Fruit fly (Drosophila melanogaster) whole organism, embryonic: ENCODE data around the gene CG32333.
A peak's percentile ranks its signal among the peaks of the same experiment; 100 is the strongest.

Experiments
- Atf3 ChIP-seq: fragments of 200-800 bp; sonication (Bioruptor generic); optimal IDR thresholded peaks from 3 replicates; lab custom pipeline; 2016; ENCODE audit warnings: missing biosample characterization, missing genetic modification characterization
- CG11560 ChIP-seq: fragments of 200-800 bp; sonication (Bioruptor generic); IDR thresholded peaks from 3 replicates; pipeline ENCODE4 v1.3.6; 2022; ENCODE audit warnings: missing biosample characterization, missing genetic modification characterization
- CG14860 ChIP-seq: fragments of 200-800 bp; sonication (Bioruptor generic); IDR thresholded peaks from 3 replicates; pipeline ENCODE4 v1.3.6; 2022; ENCODE audit warnings: missing biosample characterization, missing genetic modification characterization; ENCODE audit not compliant: partially characterized antibody
- CG15479 ChIP-seq: fragments of 200-800 bp; sonication (Bioruptor generic); optimal IDR thresholded peaks from 3 replicates; lab custom pipeline; 2019; ENCODE audit warnings: missing biosample characterization, mild to moderate bottlenecking, missing genetic modification characterization, moderate library complexity
- CG18476 ChIP-seq: fragments of 200-800 bp; sonication (Bioruptor generic); optimal IDR thresholded peaks from 2 replicates; lab custom pipeline; 2016; ENCODE audit warnings: missing biosample characterization, mild to moderate bottlenecking, missing genetic modification characterization
- CG2678 ChIP-seq: fragments of 200-800 bp; sonication (Bioruptor generic); optimal IDR thresholded peaks from 3 replicates; lab custom pipeline; 2019; ENCODE audit warnings: missing biosample characterization, mild to moderate bottlenecking, missing genetic modification characterization, moderate library complexity
- CG2712 ChIP-seq: fragments of 200-800 bp; optimal IDR thresholded peaks from 3 replicates; lab custom pipeline; 2019; ENCODE audit warnings: missing biosample characterization, mild to moderate bottlenecking, missing genetic modification characterization, moderate library complexity
- CG30020 ChIP-seq: fragments of 200-800 bp; optimal IDR thresholded peaks from 2 replicates; lab custom pipeline; 2019; ENCODE audit warnings: missing biosample characterization, mild to moderate bottlenecking, missing genetic modification characterization, moderate library complexity
- CG31388 ChIP-seq: fragments of 200-800 bp; sonication (Bioruptor generic); optimal IDR thresholded peaks from 2 replicates; lab custom pipeline; 2016; ENCODE audit warnings: missing biosample characterization, missing genetic modification characterization
- CG6272 ChIP-seq: fragments of 200-800 bp; sonication (Bioruptor generic); IDR thresholded peaks from 2 replicates; pipeline ENCODE4 v1.3.6; 2022; ENCODE audit warnings: missing biosample characterization, missing genetic modification characterization
- CG6683 ChIP-seq: fragments of 200-800 bp; sonication (Bioruptor generic); optimal IDR thresholded peaks from 2 replicates; lab custom pipeline; 2017; ENCODE audit warnings: missing biosample characterization, mild to moderate bottlenecking, missing genetic modification characterization, missing genetic modification reagents
- CG6765 ChIP-seq: fragments of 200-800 bp; sonication (Bioruptor generic); optimal IDR thresholded peaks from 3 replicates; lab custom pipeline; 2017; ENCODE audit warnings: missing biosample characterization, mild to moderate bottlenecking, missing genetic modification characterization
- CG7372 ChIP-seq: fragments of 200-800 bp; sonication (Bioruptor generic); IDR thresholded peaks from 2 replicates; pipeline ENCODE4 v1.3.6; 2022; ENCODE audit warnings: missing biosample characterization, missing genetic modification characterization
- CG7745 ChIP-seq: fragments of 200-800 bp; sonication (Bioruptor generic); optimal IDR thresholded peaks from 2 replicates; lab custom pipeline; 2018; ENCODE audit warnings: missing biosample characterization, mild to moderate bottlenecking, missing genetic modification characterization, moderate library complexity
- CG8359 ChIP-seq: fragments of 200-800 bp; sonication (Bioruptor generic); optimal IDR thresholded peaks from 2 replicates; lab custom pipeline; 2017; ENCODE audit warnings: missing biosample characterization, mild to moderate bottlenecking, missing genetic modification characterization, borderline replicate concordance
- CG9817 ChIP-seq: fragments of 200-800 bp; sonication (Bioruptor generic); optimal IDR thresholded peaks from 2 replicates; lab custom pipeline; 2018; ENCODE audit warnings: missing biosample characterization, mild to moderate bottlenecking, missing genetic modification characterization, moderate library complexity
- Chrac-16 ChIP-seq: fragments of 200-800 bp; sonication (Bioruptor generic); optimal IDR thresholded peaks from 3 replicates; lab custom pipeline; 2016; ENCODE audit warnings: missing biosample characterization, missing genetic modification characterization
- D ChIP-seq, 2 experiments: fragments of 200-800 bp in 1 of 2; fragments of >200 bp in 1 of 2; sonication (Bioruptor generic) in 1 of 2; optimal IDR thresholded peaks; 2 replicates in 1 of 2; 3 replicates in 1 of 2; lab custom pipeline; 2017; ENCODE audit warnings: mild to moderate bottlenecking in 1 of 2, missing biosample characterization in 1 of 2, missing genetic modification characterization in 1 of 2, missing genetic modification reagents in 1 of 2
- D19B ChIP-seq: fragments of 200-800 bp; sonication (Bioruptor generic); optimal IDR thresholded peaks from 2 replicates; lab custom pipeline; 2017; ENCODE audit warnings: missing biosample characterization, mild to moderate bottlenecking, missing genetic modification characterization
- Fer2 ChIP-seq: fragments of 200-800 bp; sonication (Bioruptor generic); optimal IDR thresholded peaks from 2 replicates; lab custom pipeline; 2018; ENCODE audit warnings: missing biosample characterization, mild to moderate bottlenecking, missing genetic modification characterization, moderate library complexity
- Fer3 ChIP-seq: fragments of 200-800 bp; sonication (Bioruptor generic); optimal IDR thresholded peaks from 2 replicates; lab custom pipeline; 2018; ENCODE audit warnings: missing biosample characterization, mild to moderate bottlenecking, missing genetic modification characterization, moderate library complexity
- GATAe ChIP-seq: fragments of 200-800 bp; sonication (Bioruptor generic); conservative IDR thresholded peaks from 2 replicates; pipeline ENCODE4 v1.3.6; 2022; ENCODE audit warnings: missing biosample characterization, missing genetic modification characterization
- H2.0 ChIP-seq: fragments of 200-800 bp; sonication (Bioruptor generic); IDR thresholded peaks from 2 replicates; pipeline ENCODE4 v1.3.6; 2022; ENCODE audit warnings: missing biosample characterization, missing genetic modification characterization
- HmgD ChIP-seq: fragments of 200-800 bp; sonication (Bioruptor generic); optimal IDR thresholded peaks from 3 replicates; lab custom pipeline; 2016; ENCODE audit warnings: missing biosample characterization, missing genetic modification characterization
- Hr3 ChIP-seq: fragments of 200-800 bp; sonication (Bioruptor generic); optimal IDR thresholded peaks from 3 replicates; lab custom pipeline; 2016; ENCODE audit warnings: missing biosample characterization, missing genetic modification characterization
- Mad ChIP-seq: fragments of 200-800 bp; sonication (Bioruptor generic); optimal IDR thresholded peaks from 2 replicates; lab custom pipeline; 2016; ENCODE audit warnings: missing biosample characterization, missing genetic modification characterization
- Med ChIP-seq: fragments of 200-800 bp; sonication (Bioruptor generic); peaks from one replicate; lab custom pipeline; 2016; ENCODE audit warnings: missing biosample characterization, missing genetic modification characterization, mild to moderate bottlenecking, inconsistent platforms, moderate library complexity
- Nf-YB ChIP-seq: fragments of 200-800 bp; sonication (Bioruptor generic); optimal IDR thresholded peaks from 3 replicates; lab custom pipeline; 2019; ENCODE audit warnings: missing biosample characterization, mild to moderate bottlenecking, missing genetic modification characterization, moderate library complexity
- Optix ChIP-seq: fragments of 200-800 bp; sonication (Bioruptor generic); IDR thresholded peaks from 3 replicates; pipeline ENCODE4 v1.3.6; 2022; ENCODE audit warnings: missing biosample characterization, missing genetic modification characterization
- Sry-δ ChIP-seq: fragments of 200-800 bp; sonication (Bioruptor generic); optimal IDR thresholded peaks from 2 replicates; lab custom pipeline; 2016; ENCODE audit warnings: missing biosample characterization, missing genetic modification characterization
- cg ChIP-seq: fragments of 200-800 bp; sonication (Bioruptor generic); optimal IDR thresholded peaks from 3 replicates; lab custom pipeline; 2019; ENCODE audit warnings: missing biosample characterization, mild to moderate bottlenecking, missing genetic modification characterization, moderate library complexity
- chn ChIP-seq: fragments of 200-800 bp; sonication (Bioruptor generic); optimal IDR thresholded peaks from 2 replicates; lab custom pipeline; 2016; ENCODE audit warnings: missing biosample characterization, missing genetic modification characterization
- en ChIP-seq: fragments of 200-800 bp; sonication (Bioruptor generic); optimal IDR thresholded peaks from 2 replicates; lab custom pipeline; 2016; ENCODE audit warnings: missing biosample characterization, missing genetic modification characterization
- fru ChIP-seq: fragments of >200 bp; optimal IDR thresholded peaks from 2 replicates; lab custom pipeline; 2017
- gem ChIP-seq: fragments of 200-800 bp; sonication (Bioruptor generic); optimal IDR thresholded peaks from 2 replicates; lab custom pipeline; 2019; ENCODE audit warnings: missing biosample characterization, mild to moderate bottlenecking, missing genetic modification characterization, moderate library complexity
- gsb-n ChIP-seq: fragments of 200-800 bp; sonication (Bioruptor generic); optimal IDR thresholded peaks from 3 replicates; lab custom pipeline; 2018; ENCODE audit warnings: missing biosample characterization, mild to moderate bottlenecking, missing genetic modification characterization
- gt ChIP-seq: fragments of 200-800 bp; sonication (Bioruptor generic); IDR thresholded peaks from 2 replicates; pipeline ENCODE4 v1.3.6; 2022; ENCODE audit warnings: missing biosample characterization, missing genetic modification characterization
- inv ChIP-seq: fragments of 200-800 bp; sonication (Bioruptor generic); IDR thresholded peaks from 2 replicates; pipeline ENCODE4 v1.3.6; 2022; ENCODE audit warnings: missing biosample characterization, missing genetic modification characterization; ENCODE audit not compliant: partially characterized antibody
- kah ChIP-seq: fragments of 200-800 bp; sonication (Bioruptor generic); optimal IDR thresholded peaks from 2 replicates; lab custom pipeline; 2018; ENCODE audit warnings: missing biosample characterization, mild to moderate bottlenecking, missing genetic modification characterization
- psq ChIP-seq: fragments of 200-800 bp; sonication (Bioruptor generic); optimal IDR thresholded peaks from 2 replicates; lab custom pipeline; 2017; ENCODE audit warnings: missing biosample characterization, missing genetic modification characterization
- sens ChIP-seq: fragments of 200-800 bp; sonication (Bioruptor generic); peaks from one replicate; lab custom pipeline; 2016; ENCODE audit warnings: missing biosample characterization, missing genetic modification characterization
- seq ChIP-seq: fragments of 200-800 bp; sonication (Bioruptor generic); IDR thresholded peaks from 2 replicates; pipeline ENCODE4 v1.3.6; 2022; ENCODE audit warnings: missing biosample characterization, missing genetic modification characterization
- slp2 ChIP-seq: fragments of 200-800 bp; sonication (Bioruptor generic); optimal IDR thresholded peaks from 2 replicates; lab custom pipeline; 2016; ENCODE audit warnings: missing biosample characterization, missing genetic modification characterization
- sna ChIP-seq: fragments of 200-800 bp; sonication (Bioruptor generic); IDR thresholded peaks from 2 replicates; pipeline ENCODE4 v1.3.6; 2022; ENCODE audit warnings: missing biosample characterization, missing genetic modification characterization; ENCODE audit not compliant: partially characterized antibody
- tap ChIP-seq: fragments of 200-800 bp; optimal IDR thresholded peaks from 3 replicates; lab custom pipeline; 2019; ENCODE audit warnings: missing biosample characterization, mild to moderate bottlenecking, missing genetic modification characterization, moderate library complexity
- tin ChIP-seq: fragments of 200-800 bp; sonication (Bioruptor generic); optimal IDR thresholded peaks from 3 replicates; lab custom pipeline; 2016; ENCODE audit warnings: missing biosample characterization, missing genetic modification characterization
- tna ChIP-seq: fragments of 200-800 bp; sonication (Bioruptor generic); IDR thresholded peaks from 2 replicates; pipeline ENCODE4 v1.3.6; 2022; ENCODE audit warnings: missing biosample characterization, missing genetic modification characterization; ENCODE audit not compliant: partially characterized antibody
- trh ChIP-seq: fragments of 200-800 bp; sonication (Bioruptor generic); optimal IDR thresholded peaks from 2 replicates; lab custom pipeline; 2016; ENCODE audit warnings: missing biosample characterization, missing genetic modification characterization

CG32333 gene

dm6 chr3L:1334571-1335427, 59.0 kb downstream of the CG32333 start, which contains the start of the genes Hmbs and CG2211 (continued):
- TF ChIP-seq CG11560 (tag; lab: Robert Waterston, UW) (peak; percentile 74; the same call in 2 of the 3 replicates), GATAe (GFP tag; lab: Robert Waterston, UW) (no peak; the same call in 1 of the 2 replicates), fru (lab: Kevin White, UChicago) (no peak), CG9817 (tag; lab: Kevin White, UChicago) (peak; percentile 81), cg (GFP tag; lab: Kevin White, UChicago) (no peak), tna (no peak), CG6765 (GFP tag; lab: Kevin White, UChicago) (peak; percentile 67), sna (GFP tag; lab: Robert Waterston, UW) (no peak), gsb-n (tag; lab: Kevin White, UChicago) (peak; percentile 87), CG7372 (GFP tag; lab: Robert Waterston, UW) (peak; percentile 82), CG30020 (peak; percentile 81), D (optimal IDR thresholded peaks at IDR 0.05; lab: Kevin White, UChicago) (no peak), D (GFP tag; optimal IDR thresholded peaks at IDR 0.05; lab: Kevin White, UChicago) (peak; percentile 63), Atf3 (GFP tag; lab: Kevin White, UChicago) (peak; percentile 80), sens (peak; percentile 98), Nf-YB (GFP tag; lab: Kevin White, UChicago) (peak; percentile 60), inv (no peak; the same call in 1 of the 2 replicates), en (GFP tag; lab: Kevin White, UChicago) (peak; percentile 3), psq (GFP tag; lab: Kevin White, UChicago) (peak; percentile 73), CG2678 (tag; lab: Kevin White, UChicago) (peak; percentile 89), seq (GFP tag; lab: Robert Waterston, UW) (peak; percentile 75), Mad (GFP tag; lab: Kevin White, UChicago) (peak; percentile 92), trh (peak; percentile 83), Hr3 (peak; percentile 88), tin (GFP tag; lab: Kevin White, UChicago) (peak; percentile 92), gt (GFP tag; lab: Robert Waterston, UW) (no peak), kah (GFP tag; lab: Kevin White, UChicago) (peak; percentile 58), slp2 (GFP tag; lab: Kevin White, UChicago) (peak; percentile 86), CG14860 (no peak), Med (GFP tag; lab: Kevin White, UChicago) (peak; percentile 98), CG6272 (peak; percentile 84), gem (tag; lab: Kevin White, UChicago) (peak; percentile 89), Sry-δ (GFP tag; lab: Kevin White, UChicago) (peak; percentile 70), CG15479 (GFP tag; lab: Kevin White, UChicago) (no peak), Fer3 (tag; lab: Kevin White, UChicago) (peak; percentile 84), CG8359 (GFP tag; lab: Kevin White, UChicago) (no peak), CG6683 (GFP tag; lab: Kevin White, UChicago) (peak; percentile 75), chn (GFP tag; lab: Kevin White, UChicago) (peak; percentile 92), tap (tag; lab: Kevin White, UChicago) (peak; percentile 28), Fer2 (peak; percentile 82), CG18476 (GFP tag; lab: Kevin White, UChicago) (peak; percentile 87), CG7745 (tag; lab: Kevin White, UChicago) (no peak), CG31388 (peak; percentile 76), Chrac-16 (GFP tag; lab: Kevin White, UChicago) (peak; percentile 93), D19B (GFP tag; lab: Kevin White, UChicago) (peak; percentile 63), Optix (GFP tag; lab: Robert Waterston, UW) (peak; percentile 59; the same call in 2 of the 3 replicates), CG2712 (tag; lab: Kevin White, UChicago) (peak; percentile 90), H2.0 (GFP tag; lab: Robert Waterston, UW) (peak; percentile 82), HmgD (GFP tag; lab: Kevin White, UChicago) (peak; percentile 90)
